Worm (Caenorhabditis elegans) whole organism, young adult: ENCODE data around the gene C55C3.8.

ENCODE experiments used
- B0336.3 ChIP-seq: fragments of 200-800 bp; sonication (Bioruptor generic); IDR thresholded peaks from 2 replicates; pipeline ENCODE4 v1.3.6; 2022; ENCODE audit warnings: missing genetic modification characterization, missing compliant biosample characterization
- C06A6.2 ChIP-seq: fragments of 200-800 bp; sonication (Bioruptor generic); conservative IDR thresholded peaks from 2 replicates; pipeline ENCODE4 v1.3.6; 2022; ENCODE audit warnings: missing genetic modification characterization, missing compliant biosample characterization
- C17E4.6 ChIP-seq: fragments of 200-800 bp; sonication (Bioruptor generic); IDR thresholded peaks from 2 replicates; pipeline ENCODE4 v1.3.6; 2022; ENCODE audit warnings: missing genetic modification reagents, missing genetic modification characterization, missing compliant biosample characterization
- D2030.7 ChIP-seq: fragments of 200-800 bp; sonication (Bioruptor generic); IDR thresholded peaks from 2 replicates; pipeline ENCODE4 v1.3.6; 2022; ENCODE audit warnings: missing genetic modification reagents, missing genetic modification characterization, missing compliant biosample characterization
- K12H6.12 ChIP-seq: fragments of 200-800 bp; sonication (Bioruptor generic); optimal IDR thresholded peaks from 2 replicates; lab custom pipeline; 2018; ENCODE audit warnings: mild to moderate bottlenecking, missing genetic modification characterization, missing compliant biosample characterization
- Y53F4B.3 ChIP-seq: fragments of 200-800 bp; sonication (Bioruptor generic); IDR thresholded peaks from 2 replicates; pipeline ENCODE4 v1.3.6; 2022; ENCODE audit warnings: missing genetic modification reagents, missing genetic modification characterization, missing compliant biosample characterization
- Y53G8AR.9 ChIP-seq: fragments of 200-800 bp; sonication (Bioruptor generic); conservative IDR thresholded peaks from 2 replicates; pipeline ENCODE4 v1.3.6; 2022; ENCODE audit warnings: missing genetic modification reagents, missing genetic modification characterization, missing compliant biosample characterization
- ama-1 ChIP-seq, 3 experiments: fragments of 150-350 bp in 1 of 3; sonication (generic microtip) in 2 of 3; optimal IDR thresholded peaks; 2 replicates each; lab custom pipeline; 2014 to 2018; ENCODE audit warnings: missing biosample characterization in 2 of 3, missing genetic modification characterization in 2 of 3, missing genetic modification reagents in 2 of 3
- atf-7 ChIP-seq: sonication (generic microtip); optimal IDR thresholded peaks from 2 replicates; lab custom pipeline; 2017; ENCODE audit warnings: mild to moderate bottlenecking, missing genetic modification characterization, missing compliant biosample characterization
- athp-1 ChIP-seq: sonication (generic microtip); optimal IDR thresholded peaks from 2 replicates; lab custom pipeline; 2017; ENCODE audit warnings: mild to moderate bottlenecking, missing genetic modification characterization, missing compliant biosample characterization
- attf-3 ChIP-seq: fragments of 200-800 bp; sonication (Bioruptor generic); conservative IDR thresholded peaks from 2 replicates; pipeline ENCODE4 v1.3.6; 2022; ENCODE audit warnings: missing genetic modification reagents, missing genetic modification characterization, missing compliant biosample characterization
- attf-5 ChIP-seq: fragments of 200-800 bp; sonication (Bioruptor generic); optimal IDR thresholded peaks from 2 replicates; lab custom pipeline; 2018; ENCODE audit warnings: mild to moderate bottlenecking, missing genetic modification characterization, missing compliant biosample characterization
- attf-6 ChIP-seq: fragments of 200-800 bp; sonication (Bioruptor generic); IDR thresholded peaks from 2 replicates; pipeline ENCODE4 v1.3.6; 2022; ENCODE audit warnings: missing genetic modification reagents, missing genetic modification characterization, missing compliant biosample characterization
- cebp-1 ChIP-seq, 2 experiments: fragments of 200-800 bp in 1 of 2; sonication (Bioruptor generic) in 1 of 2; sonication (generic microtip) in 1 of 2; IDR thresholded peaks in 1 of 2; optimal IDR thresholded peaks in 1 of 2; 2 replicates each; pipeline versions ENCODE4 v1.3.6 to Lab custom; 2017 to 2022; ENCODE audit warnings: missing compliant biosample characterization in 2 of 2, missing genetic modification characterization in 2 of 2, mild to moderate bottlenecking in 1 of 2, missing genetic modification reagents in 1 of 2, moderate library complexity in 1 of 2
- ceh-100 ChIP-seq: fragments of 200-800 bp; sonication (Bioruptor generic); IDR thresholded peaks from 2 replicates; pipeline ENCODE4 v1.3.6; 2022; ENCODE audit warnings: missing genetic modification reagents, missing genetic modification characterization, missing compliant biosample characterization
- dox-1 ChIP-seq: fragments of 200-800 bp; sonication (Bioruptor generic); IDR thresholded peaks from 2 replicates; pipeline ENCODE4 v1.3.6; 2022; ENCODE audit warnings: missing genetic modification reagents, missing genetic modification characterization, missing compliant biosample characterization
- egl-18 ChIP-seq: fragments of 200-800 bp; sonication (Bioruptor generic); IDR thresholded peaks from 2 replicates; pipeline ENCODE4 v1.3.6; 2022; ENCODE audit warnings: missing genetic modification reagents, missing genetic modification characterization, missing compliant biosample characterization
- gei-17 ChIP-seq: fragments of 200-800 bp; sonication (Bioruptor generic); optimal IDR thresholded peaks from 2 replicates; lab custom pipeline; 2018; ENCODE audit warnings: mild to moderate bottlenecking, missing genetic modification characterization, missing compliant biosample characterization
- him-1 ChIP-seq: sonication (generic microtip); optimal IDR thresholded peaks from 2 replicates; lab custom pipeline; 2016; ENCODE audit warnings: missing genotype, missing genetic modification reagents, missing genetic modification characterization, missing compliant biosample characterization
- hrde-1 ChIP-seq: sonication (generic microtip); optimal IDR thresholded peaks from 2 replicates; lab custom pipeline; 2016; ENCODE audit warnings: missing genetic modification characterization, mild to moderate bottlenecking, missing compliant biosample characterization, moderate library complexity, missing genotype, missing genetic modification reagents, borderline replicate concordance
- hsf-1 ChIP-seq: fragments of 200-800 bp; sonication (Bioruptor generic); IDR thresholded peaks from 2 replicates; pipeline ENCODE4 v1.3.6; 2022; ENCODE audit warnings: missing genetic modification reagents, missing genetic modification characterization, missing compliant biosample characterization
- lin-26 ChIP-seq: fragments of 200-800 bp; sonication (Bioruptor generic); IDR thresholded peaks from 2 replicates; pipeline ENCODE4 v1.3.6; 2022; ENCODE audit warnings: missing genetic modification reagents, missing genetic modification characterization, missing compliant biosample characterization
- lsl-1 ChIP-seq: fragments of 200-800 bp; sonication (Bioruptor generic); optimal IDR thresholded peaks from 2 replicates; lab custom pipeline; 2018; ENCODE audit warnings: mild to moderate bottlenecking, missing genetic modification characterization, moderate library complexity, missing compliant biosample characterization
- lsy-27 ChIP-seq: sonication (generic microtip); optimal IDR thresholded peaks from 2 replicates; lab custom pipeline; 2017; ENCODE audit warnings: missing genetic modification characterization, mild to moderate bottlenecking, missing compliant biosample characterization, antibody characterized with exemption, missing genotype, borderline replicate concordance; ENCODE audit not compliant: insufficient read depth
- madf-3 ChIP-seq: fragments of 200-800 bp; sonication (Bioruptor generic); IDR thresholded peaks from 2 replicates; pipeline ENCODE4 v1.3.6; 2022; ENCODE audit warnings: missing genetic modification reagents, missing genetic modification characterization, missing compliant biosample characterization
- madf-8 ChIP-seq: fragments of 200-800 bp; sonication (Bioruptor generic); conservative IDR thresholded peaks from 2 replicates; pipeline ENCODE4 v1.3.6; 2022; ENCODE audit warnings: missing genetic modification reagents, missing genetic modification characterization, missing compliant biosample characterization
- mel-28 ChIP-seq: sonication (generic microtip); optimal IDR thresholded peaks from 2 replicates; lab custom pipeline; 2016; ENCODE audit warnings: borderline replicate concordance, mild to moderate bottlenecking, missing genetic modification characterization, missing compliant biosample characterization
- nfyb-1 ChIP-seq: fragments of 200-800 bp; sonication (Bioruptor generic); IDR thresholded peaks from 2 replicates; pipeline ENCODE4 v1.3.6; 2022; ENCODE audit warnings: missing genetic modification reagents, missing genetic modification characterization, missing compliant biosample characterization
- nhr-90 ChIP-seq: sonication (generic microtip); optimal IDR thresholded peaks from 2 replicates; lab custom pipeline; 2016; ENCODE audit warnings: missing genotype, mild to moderate bottlenecking, missing genetic modification characterization, missing compliant biosample characterization
- pha-4 ChIP-seq: fragments of 150-350 bp; sonication (generic microtip); optimal IDR thresholded peaks from 2 replicates; lab custom pipeline; 2014; ENCODE audit warnings: missing biosample characterization, missing genetic modification reagents, missing genetic modification characterization
- repo-1 ChIP-seq: sonication (generic microtip); optimal IDR thresholded peaks from 2 replicates; lab custom pipeline; 2017; ENCODE audit warnings: mild to moderate bottlenecking, missing genetic modification characterization, missing compliant biosample characterization
- snpc-3.4 ChIP-seq: sonication (generic microtip); optimal IDR thresholded peaks from 2 replicates; lab custom pipeline; 2017; ENCODE audit warnings: missing genetic modification characterization, mild to moderate bottlenecking, missing compliant biosample characterization, antibody characterized with exemption, moderate library complexity, missing genotype, missing genetic modification reagents
- snpc-4 ChIP-seq, 5 experiments: fragments of 150-350 bp in 1 of 5; sonication (generic microtip) in 4 of 5; optimal IDR thresholded peaks; 2 replicates each; lab custom pipeline; 2014 to 2018; ENCODE audit warnings: missing genetic modification characterization in 5 of 5, missing biosample characterization in 3 of 5, antibody characterized with exemption in 2 of 5, mild to moderate bottlenecking in 2 of 5, missing compliant biosample characterization in 2 of 5, missing genotype in 2 of 5, moderate library complexity in 2 of 5, missing genetic modification reagents in 1 of 5
- ztf-25 ChIP-seq: fragments of 200-800 bp; sonication (Bioruptor generic); IDR thresholded peaks from 2 replicates; pipeline ENCODE4 v1.3.6; 2022; ENCODE audit warnings: missing genetic modification reagents, missing genetic modification characterization, missing compliant biosample characterization

Gene C55C3.8

DNA sequence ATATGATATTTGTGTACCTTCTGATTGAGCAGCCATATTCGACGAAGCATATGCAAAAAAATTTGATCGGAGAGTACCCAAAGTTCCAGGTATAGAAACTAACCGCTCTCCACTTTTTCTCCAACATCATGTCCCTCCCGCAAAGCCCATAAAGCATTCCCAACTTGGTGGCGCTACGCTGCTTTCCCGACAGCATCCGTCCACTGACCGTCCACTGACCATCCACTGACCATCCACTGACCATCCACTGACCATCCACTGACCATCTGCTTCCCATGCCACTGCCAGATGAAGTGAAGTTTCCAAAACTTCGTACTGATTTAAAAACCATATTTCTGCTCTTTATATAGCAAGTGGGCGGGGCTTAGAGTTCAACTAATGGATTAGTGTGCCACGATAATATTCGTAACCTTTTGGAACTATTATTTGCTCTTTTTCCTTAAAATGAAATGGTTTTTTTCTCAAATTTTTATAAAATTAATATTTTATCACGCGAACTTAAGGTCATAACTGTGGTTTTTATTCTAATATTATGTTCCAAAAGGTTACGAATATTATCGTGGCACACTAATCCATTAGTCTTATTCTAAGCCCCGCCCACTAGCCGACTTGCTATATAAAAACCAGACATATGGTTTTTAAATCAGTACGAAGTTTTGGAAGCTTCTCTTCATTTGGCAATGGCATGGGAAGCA is at the start of gene C55C3.8:
Gene C55C3.8 (plus strand): TSS at position 645 of the 695 bp plus-strand sequence.
- TF ChIP-seq ceh-100 (GFP tag; lab: Robert Waterston, UW) (no peak), lin-26 (no peak), dox-1 (GFP tag; lab: Robert Waterston, UW) (no peak), him-1 (tag; lab: Kevin White, UChicago) (no peak), K12H6.12 (tag; lab: Kevin White, UChicago) (no peak)

DNA sequence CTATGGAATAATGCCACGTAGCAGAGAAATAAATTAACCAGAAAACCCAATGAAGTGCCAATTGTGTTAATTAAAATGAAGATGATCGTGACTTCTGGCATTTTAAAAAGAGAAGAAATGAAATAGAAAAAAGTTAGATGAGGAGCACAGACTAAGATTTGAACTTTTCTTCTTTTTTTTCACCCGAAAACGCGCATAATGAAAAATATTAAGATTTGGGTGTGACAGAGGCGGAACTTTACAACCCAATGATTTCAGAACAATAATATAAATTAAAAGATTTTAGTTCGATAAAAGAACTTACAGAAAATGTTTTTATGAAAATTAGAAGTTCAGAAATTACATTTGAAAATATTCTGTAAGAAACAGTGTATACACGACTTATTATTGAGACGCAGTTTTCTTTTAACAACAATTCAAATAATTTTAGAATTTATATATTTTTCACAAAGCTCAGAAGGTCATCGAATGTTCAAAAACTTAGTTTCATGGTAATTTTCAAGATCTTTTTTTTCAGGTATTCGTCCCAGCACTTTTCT is 45.2 kb upstream of the C55C3.8 start, which contains the start of the genes srd-8 and B0547.2:
Gene srd-8 (minus strand): TSS at position 101 of the 539 bp plus-strand sequence.
Gene B0547.2 (plus strand): TSS at position 489 of the 539 bp plus-strand sequence.
- no peak for TF ChIP-seq ztf-25 (GFP tag; lab: Robert Waterston, UW)
- no peak for TF ChIP-seq attf-3
- no peak for TF ChIP-seq madf-8 (GFP tag; lab: Robert Waterston, UW)
- no peak for TF ChIP-seq mel-28 (tag; lab: Kevin White, UChicago)
- TF ChIP-seq lsy-27 (tag; lab: Kevin White, UChicago) = no peak
- no peak for TF ChIP-seq B0336.3 (GFP tag; lab: Robert Waterston, UW)
- TF ChIP-seq D2030.7 (GFP tag; lab: Robert Waterston, UW) = no peak
- TF ChIP-seq egl-18 (GFP tag; lab: Robert Waterston, UW) = no peak
- TF ChIP-seq attf-5 (GFP tag; lab: Kevin White, UChicago) = no peak
- no peak for TF ChIP-seq madf-3

DNA sequence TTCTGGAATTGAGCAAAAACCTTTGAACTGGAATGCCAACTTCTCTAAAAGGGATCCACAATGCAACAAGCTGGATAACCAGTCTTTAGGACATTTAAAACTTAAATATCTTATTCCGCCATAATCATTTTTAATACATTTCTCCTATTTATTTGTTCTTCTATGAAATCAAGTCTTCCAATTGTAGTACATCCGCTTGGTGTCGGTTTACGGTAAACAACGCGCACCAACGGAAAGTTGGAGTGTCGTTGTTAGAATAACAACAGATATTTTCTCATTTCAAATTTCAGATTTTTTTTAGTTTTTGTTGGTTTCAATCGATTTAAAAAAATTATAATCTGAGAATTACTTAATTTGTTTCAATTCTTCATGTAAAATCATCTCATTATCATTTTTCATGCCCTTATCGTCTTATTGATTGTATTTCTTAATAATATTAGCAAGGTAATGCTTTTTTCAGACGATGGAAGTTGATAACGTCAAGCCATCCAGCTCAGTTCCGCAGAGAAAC is 41.7 kb upstream of the C55C3.8 start, which contains the start of gene csn-5:
Gene csn-5 (plus strand): TSS at position 461 of the 511 bp plus-strand sequence.
- TF ChIP-seq snpc-4 (GFP tag; optimal IDR thresholded peaks at IDR 0.05; lab: Kevin White, UChicago) (no peak), snpc-4 (tag; optimal IDR thresholded peaks at IDR 0.05; lab: Kevin White, UChicago) (peak in 1 of 4 experiments; percentile 6), lsl-1 (GFP tag; lab: Kevin White, UChicago) (no peak), gei-17 (no peak), attf-3 (peak; percentile 90), snpc-3.4 (no peak), nhr-90 (tag; lab: Kevin White, UChicago) (no peak), C17E4.6 (GFP tag; lab: Robert Waterston, UW) (no peak), pha-4 (no peak)

DNA sequence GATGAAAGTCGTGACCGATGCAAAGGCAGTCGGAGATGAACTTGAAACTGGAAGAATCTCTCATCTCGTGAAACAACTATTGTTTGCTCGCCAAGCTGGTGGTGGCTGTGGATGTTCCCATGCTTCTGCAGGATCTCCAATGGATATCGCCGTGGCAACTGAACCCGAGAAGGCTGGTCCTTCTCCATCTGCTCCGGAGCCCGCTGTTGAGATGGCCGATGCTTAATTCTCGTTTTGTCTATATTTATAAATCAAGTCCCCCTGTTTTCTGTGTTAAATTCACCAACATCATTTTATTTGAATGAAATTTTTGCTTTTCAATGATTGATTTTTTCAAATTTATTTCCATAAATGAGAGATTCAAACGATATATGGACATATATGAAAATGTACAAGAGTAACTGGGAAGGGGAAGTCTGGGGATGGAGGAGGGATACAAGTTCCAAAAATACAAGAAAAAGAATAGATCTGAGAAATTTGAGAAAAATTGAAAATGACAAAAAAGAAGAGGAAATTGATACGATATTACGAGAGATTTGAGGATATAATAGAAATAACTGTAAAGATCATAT is 40.0 kb upstream of the C55C3.8 start:
- TF ChIP-seq atf-7 (tag; lab: Kevin White, UChicago) (peak; percentile 13), repo-1 (peak; percentile 81), hrde-1 (tag; lab: Kevin White, UChicago) (peak; percentile 39), cebp-1 (GFP tag; IDR thresholded peaks at IDR 0.05; lab: Robert Waterston, UW) (no peak), cebp-1 (tag; optimal IDR thresholded peaks at IDR 0.05; lab: Kevin White, UChicago) (no peak), athp-1 (tag; lab: Kevin White, UChicago) (peak; percentile 65), D2030.7 (GFP tag; lab: Robert Waterston, UW) (no peak), hsf-1 (GFP tag; lab: Robert Waterston, UW) (no peak), ama-1 (optimal IDR thresholded peaks at IDR 0.05; lab: Kevin White, UChicago) (no peak), ama-1 (GFP tag; optimal IDR thresholded peaks at IDR 0.05; lab: Kevin White, UChicago) (peak in 1 of 2 experiments; percentile 20), nfyb-1 (GFP tag; lab: Robert Waterston, UW) (0 out of 2 replicates have a peak, but pooled peaks have one; percentile 43), snpc-4 (GFP tag; optimal IDR thresholded peaks at IDR 0.05; lab: Kevin White, UChicago) (peak; percentile 57), snpc-4 (tag; optimal IDR thresholded peaks at IDR 0.05; lab: Kevin White, UChicago) (peak in 1 of 4 experiments; percentile 57), C06A6.2 (GFP tag; lab: Robert Waterston, UW) (0 out of 2 replicates have a peak, but pooled peaks have one; percentile 14), Y53F4B.3 (GFP tag; lab: Robert Waterston, UW) (peak; percentile 32; the same call in 1 of the 2 replicates), lin-26 (0 out of 2 replicates have a peak, but pooled peaks have one; percentile 32), attf-6 (GFP tag; lab: Robert Waterston, UW) (peak; percentile 30; the same call in 1 of the 2 replicates), B0336.3 (GFP tag; lab: Robert Waterston, UW) (peak; percentile 73; the same call in 1 of the 2 replicates), Y53G8AR.9 (GFP tag; lab: Robert Waterston, UW) (peak; percentile 70; the same call in 1 of the 2 replicates)
